Worm (Caenorhabditis elegans): ENCODE measurements around the gene col-40.

col-40 gene

DNA sequence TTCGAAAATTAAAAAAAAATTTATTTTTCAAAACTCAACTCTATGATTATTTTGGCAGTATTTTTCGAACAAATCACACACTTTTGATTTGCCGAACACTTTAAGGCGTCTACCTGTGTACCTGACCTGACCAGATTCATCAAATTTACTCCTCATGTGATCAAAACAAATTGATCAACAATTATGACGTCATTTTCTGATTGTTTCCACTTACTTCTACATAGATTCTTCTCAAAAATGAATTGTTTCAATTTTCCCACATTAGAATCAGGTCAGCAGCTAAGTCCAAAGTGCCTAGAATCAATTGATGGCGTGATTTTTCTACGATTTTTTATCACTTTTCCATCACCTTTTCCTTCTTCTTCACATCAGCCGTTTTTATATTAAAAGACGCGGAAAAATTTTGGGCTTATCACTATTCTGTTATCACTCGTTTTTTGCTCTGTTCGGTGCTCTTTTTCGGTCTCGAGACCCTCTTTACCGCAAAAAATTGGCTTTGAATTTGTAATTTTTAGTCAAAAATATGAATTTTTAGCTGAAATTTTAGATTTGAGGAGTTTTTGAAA, 36.5 kb upstream of the col-40 start:
- peak; percentile 58 for TF ChIP-seq zip-8 (tag; optimal IDR thresholded peaks at IDR 0.05)
- no peak for TF ChIP-seq nhr-237 (tag; optimal IDR thresholded peaks at IDR 0.05)

DNA sequence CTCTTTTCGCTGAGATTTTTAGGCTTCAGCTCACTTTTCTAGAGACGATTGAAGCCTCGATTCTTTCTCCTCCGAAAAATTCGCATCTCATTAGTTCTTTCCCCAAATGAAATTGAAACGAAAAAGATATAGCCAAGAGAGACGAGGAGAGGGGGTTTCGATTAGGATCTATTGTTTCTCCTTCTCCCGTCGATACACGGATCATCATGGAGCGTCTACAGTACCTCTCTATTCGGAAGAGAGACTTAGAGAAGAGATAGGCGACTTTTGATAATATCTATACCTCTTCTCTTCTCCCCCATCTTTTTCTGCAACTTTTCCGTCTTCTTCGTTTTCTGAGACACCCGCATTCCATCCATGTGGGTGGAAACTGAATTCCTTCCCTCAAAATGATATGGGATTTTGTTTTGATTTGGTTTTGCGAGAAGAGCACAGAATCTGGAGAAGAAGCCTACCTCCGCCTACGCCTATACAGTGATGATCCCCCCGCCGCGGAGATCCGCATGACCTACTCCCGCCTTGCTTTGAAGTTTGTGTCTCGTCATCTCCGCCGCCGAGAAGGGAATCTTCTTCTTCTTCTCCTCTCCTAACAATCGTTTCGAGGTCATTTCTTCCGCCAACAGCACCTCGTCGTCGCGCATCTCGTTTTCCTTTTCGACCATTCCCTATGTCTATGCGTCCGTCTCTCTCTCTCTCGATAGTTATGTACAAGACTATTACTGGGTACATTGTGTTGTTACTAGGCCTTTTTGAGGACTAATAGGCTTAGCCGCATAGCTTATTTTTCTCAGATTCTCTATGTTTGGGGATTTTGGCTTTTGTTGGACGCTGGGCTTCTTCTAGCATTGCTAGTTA, 35.2 kb upstream of the col-40 start:
- TF ChIP-seq ham-2 (GFP tag; optimal IDR thresholded peaks at IDR 0.05) (peak; percentile 37), blmp-1 (tag; optimal IDR thresholded peaks at IDR 0.05) (peak; percentile 12), elt-1 (tag; optimal IDR thresholded peaks at IDR 0.05; ENCODE audit: borderline replicate concordance, insufficient read depth) (peak; percentile 97), snpc-4 (tag; optimal IDR thresholded peaks at IDR 0.05) (no peak), mab-5 (tag; optimal IDR thresholded peaks at IDR 0.05) (no peak)

DNA sequence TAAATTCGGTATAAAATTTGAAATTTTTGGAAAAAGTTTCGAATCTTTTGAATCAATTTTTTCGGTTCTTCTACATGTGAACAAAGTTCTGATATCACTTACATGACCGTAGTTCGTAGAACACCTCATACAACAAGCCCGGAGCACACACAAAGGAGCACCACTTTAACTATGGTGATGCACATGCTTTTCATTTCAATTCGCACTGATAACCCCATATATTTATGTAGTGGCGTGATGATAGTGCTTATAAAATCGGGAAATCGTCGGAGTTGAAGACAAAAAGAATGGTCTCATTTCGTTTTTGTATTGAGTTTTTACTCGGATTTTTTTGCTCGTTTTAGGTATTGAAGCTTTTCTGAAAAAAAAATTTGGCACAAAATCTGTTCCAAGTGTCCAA, 33.9 kb upstream of the col-40 start, which contains the start of gene W09B6.4:
TSS of gene W09B6.4 (minus strand) at position 151 of the 400 bp plus-strand sequence.
- TF ChIP-seq mls-2 (tag; optimal IDR thresholded peaks at IDR 0.05) (no peak), M03D4.4 (tag; optimal IDR thresholded peaks at IDR 0.05) (no peak), nhr-237 (tag; optimal IDR thresholded peaks at IDR 0.05) (no peak), zip-8 (tag; optimal IDR thresholded peaks at IDR 0.05) (no peak), nhr-28 (tag; optimal IDR thresholded peaks at IDR 0.05) (no peak), pha-4 (tag; optimal IDR thresholded peaks at IDR 0.05) (no peak), drap-1 (GFP tag; optimal IDR thresholded peaks at IDR 0.05) (no peak), ztf-11 (tag; optimal IDR thresholded peaks at IDR 0.05) (no peak), unc-120 (tag; optimal IDR thresholded peaks at IDR 0.05; ENCODE audit: poor library complexity, severe bottlenecking) (no peak), flh-1 (GFP tag; optimal IDR thresholded peaks at IDR 0.05) (no peak), ceh-43 (GFP tag; optimal IDR thresholded peaks at IDR 0.05) (no peak), unc-62 (GFP tag; optimal IDR thresholded peaks at IDR 0.05) (no peak), snpc-4 (tag; optimal IDR thresholded peaks at IDR 0.05) (no peak), ceh-83 (GFP tag; optimal IDR thresholded peaks at IDR 0.05) (no peak)

ce11 chrII:1138618-1139017, 31.9 kb upstream of the col-40 start:
- TF ChIP-seq elt-1 (tag; optimal IDR thresholded peaks at IDR 0.05; ENCODE audit: borderline replicate concordance, insufficient read depth) (peak; percentile 63), ces-1 (GFP tag; optimal IDR thresholded peaks at IDR 0.05) (no peak), flh-1 (GFP tag; optimal IDR thresholded peaks at IDR 0.05) (no peak)

DNA sequence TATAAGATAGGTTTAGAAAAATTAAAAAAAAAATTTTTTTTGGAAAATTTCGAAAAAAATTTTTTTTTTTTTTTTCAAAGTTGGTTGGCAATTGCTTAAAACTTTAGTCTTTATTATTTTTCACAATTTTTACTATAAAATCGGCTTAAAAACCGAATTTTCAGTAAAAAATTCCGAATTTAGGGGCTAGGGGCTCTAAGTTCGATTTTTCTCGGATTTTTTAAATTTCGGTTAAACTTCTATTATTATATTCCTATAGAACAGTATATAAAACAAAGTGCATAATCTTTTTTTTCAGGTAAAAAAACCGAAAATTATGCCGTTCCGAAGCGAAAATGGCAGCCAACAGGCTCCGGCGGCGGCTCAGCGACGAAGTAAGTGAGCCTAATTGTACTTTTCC, 29.7 kb upstream of the col-40 start, which contains the start of gene pod-2:
TSS of gene pod-2 (plus strand) at position 301 of the 400 bp plus-strand sequence.
- TF ChIP-seq lin-32 (GFP tag; optimal IDR thresholded peaks at IDR 0.05): no peak

- TF ChIP-seq sptf-1 (tag; optimal IDR thresholded peaks at IDR 0.05) (peak; percentile 47), cnd-1 (tag; optimal IDR thresholded peaks at IDR 0.05) (peak; percentile 5)
These were observed 27.7 kb upstream of the col-40 start for ce11 chrII:1134314-1135108.

ce11 chrII:1133295-1133694, 26.5 kb upstream of the col-40 start:
- no peak for TF ChIP-seq nhr-2 (tag; optimal IDR thresholded peaks at IDR 0.05)
- no peak for TF ChIP-seq pha-4 (tag; optimal IDR thresholded peaks at IDR 0.05)
- TF ChIP-seq ces-1 (GFP tag; optimal IDR thresholded peaks at IDR 0.05): no peak
- TF ChIP-seq ztf-11 (tag; optimal IDR thresholded peaks at IDR 0.05): no peak
- no peak for TF ChIP-seq nhr-12 (tag; optimal IDR thresholded peaks at IDR 0.05)
- TF ChIP-seq flh-1 (GFP tag; optimal IDR thresholded peaks at IDR 0.05): no peak
- TF ChIP-seq mep-1 (tag; optimal IDR thresholded peaks at IDR 0.05): no peak
- no peak for TF ChIP-seq elt-3 (tag; optimal IDR thresholded peaks at IDR 0.05)
- no peak for TF ChIP-seq lin-32 (GFP tag; optimal IDR thresholded peaks at IDR 0.05)
- TF ChIP-seq zip-8 (tag; optimal IDR thresholded peaks at IDR 0.05): no peak
- no peak for TF ChIP-seq snpc-4 (tag; optimal IDR thresholded peaks at IDR 0.05)
- no peak for TF ChIP-seq drap-1 (GFP tag; optimal IDR thresholded peaks at IDR 0.05)
- no peak for TF ChIP-seq lsy-2 (tag; optimal IDR thresholded peaks at IDR 0.05)
- TF ChIP-seq nhr-28 (tag; optimal IDR thresholded peaks at IDR 0.05): no peak
- no peak for TF ChIP-seq ceh-43 (GFP tag; optimal IDR thresholded peaks at IDR 0.05)
- no peak for TF ChIP-seq M03D4.4 (tag; optimal IDR thresholded peaks at IDR 0.05)
- no peak for TF ChIP-seq nhr-76 (tag; optimal IDR thresholded peaks at IDR 0.05)
